Worm (Caenorhabditis elegans) whole organism, L1 larva: ENCODE data around the gene srbc-51.
"Not testable (repeated sequence)": the region's sequence is repeated elsewhere in the genome, so short reads cannot be mapped to it uniquely, and the experiment has no call there.

ENCODE experiments used
- F16B12.6 ChIP-seq: fragments of 150-350 bp; optimal IDR thresholded peaks from 2 replicates; lab custom pipeline; 2014; ENCODE audit warnings: missing biosample characterization, missing genetic modification characterization
- Y116A8C.19 ChIP-seq: sonication (generic microtip); optimal IDR thresholded peaks from 2 replicates; lab custom pipeline; 2016; ENCODE audit warnings: missing compliant biosample characterization, missing genetic modification characterization, borderline replicate concordance
- aly-2 ChIP-seq: fragments of 150-350 bp; optimal IDR thresholded peaks from 2 replicates; lab custom pipeline; 2014; ENCODE audit warnings: missing biosample characterization, missing genetic modification characterization
- ama-1 ChIP-seq: fragments of 150-350 bp; optimal IDR thresholded peaks from 2 replicates; lab custom pipeline; 2014
- ceh-8 ChIP-seq: fragments of 200-800 bp; sonication (Bioruptor generic); optimal IDR thresholded peaks from 2 replicates; lab custom pipeline; 2018; ENCODE audit warnings: mild to moderate bottlenecking, missing genetic modification characterization, moderate library complexity, missing compliant biosample characterization
- efl-3 ChIP-seq: fragments of 200-800 bp; sonication (Bioruptor generic); optimal IDR thresholded peaks from 2 replicates; lab custom pipeline; 2018; ENCODE audit warnings: mild to moderate bottlenecking, missing genetic modification characterization, missing compliant biosample characterization
- elt-2 ChIP-seq: sonication (generic microtip); optimal IDR thresholded peaks from 2 replicates; lab custom pipeline; 2016; ENCODE audit warnings: missing genetic modification characterization, mild to moderate bottlenecking, inconsistent platforms, missing compliant biosample characterization, missing genetic modification reagents
- elt-3 ChIP-seq, 6 experiments: fragments of 150-350 bp in 1 of 6; sonication (generic microtip); optimal IDR thresholded peaks; 2 replicates each; lab custom pipeline; 2017 to 2018; ENCODE audit warnings: missing biosample characterization in 6 of 6, missing genetic modification characterization in 6 of 6, inconsistent platforms in 1 of 6
- fkh-10 ChIP-seq: sonication (generic microtip); optimal IDR thresholded peaks from 2 replicates; lab custom pipeline; 2017; ENCODE audit warnings: missing biosample characterization, missing genetic modification reagents, missing genetic modification characterization
- fkh-4 ChIP-seq: sonication (generic microtip); optimal IDR thresholded peaks from 2 replicates; lab custom pipeline; 2016; ENCODE audit warnings: missing compliant biosample characterization, missing genetic modification characterization, borderline replicate concordance
- irx-1 ChIP-seq: sonication (generic microtip); optimal IDR thresholded peaks from 2 replicates; lab custom pipeline; 2016; ENCODE audit warnings: missing genetic modification characterization, missing compliant biosample characterization
- isw-1 ChIP-seq: fragments of 200-800 bp; sonication (Bioruptor generic); IDR thresholded peaks from 2 replicates; pipeline ENCODE4 v1.3.6; 2022; ENCODE audit warnings: missing genetic modification characterization, missing compliant biosample characterization
- lin-15B ChIP-seq: fragments of 150-350 bp; sonication (generic microtip); optimal IDR thresholded peaks from 3 replicates; lab custom pipeline; 2014; ENCODE audit warnings: missing biosample characterization, missing genetic modification characterization
- lin-35 ChIP-seq, 2 experiments: fragments of 150-350 bp; optimal IDR thresholded peaks; 2 replicates each; lab custom pipeline; 2014; ENCODE audit warnings: missing biosample characterization in 2 of 2, missing genetic modification characterization in 2 of 2, missing genetic modification reagents in 2 of 2
- lir-3 ChIP-seq: sonication (generic microtip); optimal IDR thresholded peaks from 2 replicates; lab custom pipeline; 2016; ENCODE audit warnings: mild to moderate bottlenecking, missing genetic modification characterization, moderate library complexity, missing compliant biosample characterization; ENCODE audit not compliant: poor library complexity
- mef-2 ChIP-seq: fragments of 150-350 bp; optimal IDR thresholded peaks from 2 replicates; lab custom pipeline; 2014; ENCODE audit warnings: missing biosample characterization, missing genetic modification characterization
- nhr-19 ChIP-seq: fragments of 200-800 bp; sonication (Bioruptor generic); conservative IDR thresholded peaks from 2 replicates; pipeline ENCODE4 v1.3.6; 2022; ENCODE audit warnings: missing genetic modification characterization, missing compliant biosample characterization
- nhr-237 ChIP-seq: fragments of 150-350 bp; optimal IDR thresholded peaks from 2 replicates; lab custom pipeline; 2014; ENCODE audit warnings: missing biosample characterization, missing genetic modification characterization
- nhr-28 ChIP-seq: fragments of 150-350 bp; optimal IDR thresholded peaks from 2 replicates; lab custom pipeline; 2014; ENCODE audit warnings: missing biosample characterization, missing genetic modification characterization
- nhr-71 ChIP-seq: sonication (generic microtip); optimal IDR thresholded peaks from 2 replicates; lab custom pipeline; 2016; ENCODE audit warnings: mild to moderate bottlenecking, missing genetic modification characterization, moderate library complexity, missing compliant biosample characterization
- nhr-77 ChIP-seq: fragments of 150-350 bp; optimal IDR thresholded peaks from 2 replicates; lab custom pipeline; 2014; ENCODE audit warnings: missing biosample characterization, missing genetic modification characterization
- nhr-90 ChIP-seq: sonication (generic microtip); optimal IDR thresholded peaks from 2 replicates; lab custom pipeline; 2016; ENCODE audit warnings: mild to moderate bottlenecking, missing genetic modification characterization, missing compliant biosample characterization; ENCODE audit not compliant: poor library complexity
- pag-3 ChIP-seq: sonication (generic microtip); optimal IDR thresholded peaks from 2 replicates; lab custom pipeline; 2017; ENCODE audit warnings: missing genetic modification characterization, mild to moderate bottlenecking, missing compliant biosample characterization, antibody characterized with exemption, borderline replicate concordance; ENCODE audit not compliant: insufficient read depth
- pax-3 ChIP-seq: fragments of 200-800 bp; sonication (Bioruptor generic); optimal IDR thresholded peaks from 2 replicates; lab custom pipeline; 2018; ENCODE audit warnings: mild to moderate bottlenecking, missing genetic modification characterization, moderate library complexity, missing compliant biosample characterization
- tbx-2 ChIP-seq: sonication (generic microtip); optimal IDR thresholded peaks from 2 replicates; lab custom pipeline; 2016; ENCODE audit warnings: missing genetic modification characterization, missing compliant biosample characterization
- unc-130 ChIP-seq: fragments of 150-350 bp; optimal IDR thresholded peaks from 2 replicates; lab custom pipeline; 2017; ENCODE audit warnings: missing biosample characterization, missing genetic modification characterization, inconsistent platforms
- unc-30 ChIP-seq: sonication (generic microtip); optimal IDR thresholded peaks from 2 replicates; lab custom pipeline; 2017; ENCODE audit warnings: missing biosample characterization, missing genetic modification characterization
- unc-98 ChIP-seq: fragments of 200-800 bp; sonication (Bioruptor generic); IDR thresholded peaks from 2 replicates; pipeline ENCODE4 v1.3.6; 2022; ENCODE audit warnings: missing genetic modification characterization, missing compliant biosample characterization
- xbp-1 ChIP-seq: sonication (generic microtip); optimal IDR thresholded peaks from 2 replicates; lab custom pipeline; 2016; ENCODE audit warnings: missing genetic modification characterization, missing compliant biosample characterization
- zag-1 ChIP-seq: fragments of 150-350 bp; optimal IDR thresholded peaks from 2 replicates; lab custom pipeline; 2014; ENCODE audit warnings: missing biosample characterization, missing genetic modification characterization
- ztf-11 ChIP-seq, 2 experiments: sonication (generic microtip); optimal IDR thresholded peaks; 2 replicates each; lab custom pipeline; 2016 to 2017; ENCODE audit warnings: missing genetic modification characterization in 2 of 2, missing biosample characterization in 1 of 2, missing compliant biosample characterization in 1 of 2

srbc-51 gene

ce11 chrV:15802623-15803022, 23.6 kb upstream of the srbc-51 start, which contains the start of gene T26E4.9:
T26E4.9 (minus strand) TSS chrV:15802723.
- TF ChIP-seq lin-35 (GFP tag; optimal IDR thresholded peaks at IDR 0.05; lab: Kevin White, UChicago); fkh-4 (tag; lab: Kevin White, UChicago); nhr-19 (GFP tag; lab: Robert Waterston, UW): not testable (repeated sequence)

ce11 chrV:15803079-15803478, 23.1 kb upstream of the srbc-51 start, which contains the start of gene srd-27:
srd-27 (plus strand) TSS chrV:15803379.
- not testable (repeated sequence) for TF ChIP-seq Y116A8C.19 (tag; lab: Kevin White, UChicago); nhr-71 (tag; lab: Kevin White, UChicago); mef-2
- TF ChIP-seq, all 84 proteins: peak for 0; not testable (repeated sequence) for 84

- TF ChIP-seq pax-3 (tag; lab: Kevin White, UChicago); ama-1; irx-1: not testable (repeated sequence)
- TF ChIP-seq, all 84 proteins: peak for 0; not testable (repeated sequence) for 84
These were observed 22.5 kb upstream of the srbc-51 start, which contains the start of gene T26E4.18 for ce11 chrV:15803748-15804147. T26E4.18 (minus strand) TSS chrV:15803848.

- TF ChIP-seq zag-1 (tag; lab: Kevin White, UChicago); elt-3 (tag; optimal IDR thresholded peaks at IDR 0.05; lab: Kevin White, UChicago); F16B12.6 (tag; lab: Kevin White, UChicago): not testable (repeated sequence)
These were observed 18.8 kb upstream of the srbc-51 start, which contains the start of gene srsx-38 for ce11 chrV:15807420-15807819. srsx-38 (minus strand) TSS chrV:15807520.

ce11 chrV:15809543-15809942, 16.7 kb upstream of the srbc-51 start, which contains the start of gene srsx-36:
srsx-36 (minus strand) TSS chrV:15809643.
- TF ChIP-seq nhr-90 (tag; lab: Kevin White, UChicago) (no peak), nhr-28 (no peak), nhr-19 (GFP tag; lab: Robert Waterston, UW) (no peak), unc-30 (no peak), ztf-11 (tag; optimal IDR thresholded peaks at IDR 0.05; lab: Kevin White, UChicago) (no peak), elt-2 (no peak), mef-2 (no peak), nhr-77 (tag; lab: Kevin White, UChicago) (no peak)

- TF ChIP-seq mef-2 (no peak), unc-130 (tag; lab: Kevin White, UChicago) (no peak), nhr-90 (tag; lab: Kevin White, UChicago) (no peak), isw-1 (GFP tag; lab: Robert Waterston, UW) (no peak), tbx-2 (tag; lab: Kevin White, UChicago) (no peak), ceh-8 (GFP tag; lab: Kevin White, UChicago) (no peak), nhr-237 (tag; lab: Kevin White, UChicago) (no peak), lin-15B (tag; lab: Kevin White, UChicago) (no peak), pag-3 (tag; lab: Kevin White, UChicago) (no peak), unc-98 (GFP tag; lab: Robert Waterston, UW) (no peak), fkh-4 (tag; lab: Kevin White, UChicago) (no peak), efl-3 (GFP tag; lab: Kevin White, UChicago) (no peak), xbp-1 (tag; lab: Kevin White, UChicago) (no peak), lir-3 (tag; lab: Kevin White, UChicago) (no peak), aly-2 (no peak), fkh-10 (no peak)
- TF ChIP-seq, all 84 proteins: peak for 0
These were observed 15.8 kb upstream of the srbc-51 start, which contains the start of gene F54B8.1 for ce11 chrV:15810446-15810845. F54B8.1 (plus strand) TSS chrV:15810746.
